Fruit fly (Drosophila melanogaster) ovary, adult (tissue): Measurements from ENCODE around the gene CG6356.
A peak's percentile ranks its signal among the peaks of the same experiment; 100 is the strongest.

Experiments
- CG17801 ChIP-seq: fragments of 200-800 bp; optimal IDR thresholded peaks from 2 replicates; lab custom pipeline; 2019; ENCODE audit warnings: missing biosample characterization, mild to moderate bottlenecking, missing genetic modification characterization, moderate library complexity; ENCODE audit not compliant: partially characterized antibody

CG6356 gene

dm6 chr3R:24283582-24284085 lies at the start of gene CG6356:
TSS of gene CG6356 (plus strand) at chr3R:24283955.
- TF ChIP-seq CG17801 (GFP tag; lab: Kevin White, UChicago): no peak

- TF ChIP-seq CG17801 (GFP tag; lab: Kevin White, UChicago): no peak
These were observed 49.6 kb upstream of the CG6356 start for dm6 chr3R:24234162-24234529.

dm6 chr3R:24234721-24235120 lies 49.0 kb upstream of the CG6356 start:
- no peak for TF ChIP-seq CG17801 (GFP tag; lab: Kevin White, UChicago)

DNA sequence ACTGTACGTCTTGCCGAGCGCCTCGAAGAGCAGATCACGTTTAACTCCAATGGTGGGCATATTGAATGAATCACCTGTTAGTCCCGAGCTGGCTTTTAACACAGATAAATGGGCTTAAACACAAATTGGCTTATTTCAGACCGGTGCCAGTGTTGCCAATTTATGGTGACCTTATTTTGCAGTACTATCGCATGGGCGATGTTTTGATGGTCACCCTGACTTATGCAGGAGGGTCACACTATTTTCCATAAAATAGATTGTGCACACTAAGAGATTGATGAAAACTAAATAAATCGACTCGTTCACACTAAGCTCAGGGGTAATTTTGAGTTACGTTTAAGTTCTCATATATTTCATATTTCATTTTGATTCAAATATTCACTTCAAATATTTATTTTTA lies 31.3 kb upstream of the CG6356 start, which contains the start of gene beta-PheRS:
Gene beta-PheRS, minus strand, starts transcription at position 186 of the 400 bp plus-strand sequence.
- TF ChIP-seq CG17801 (GFP tag; lab: Kevin White, UChicago): no peak

DNA sequence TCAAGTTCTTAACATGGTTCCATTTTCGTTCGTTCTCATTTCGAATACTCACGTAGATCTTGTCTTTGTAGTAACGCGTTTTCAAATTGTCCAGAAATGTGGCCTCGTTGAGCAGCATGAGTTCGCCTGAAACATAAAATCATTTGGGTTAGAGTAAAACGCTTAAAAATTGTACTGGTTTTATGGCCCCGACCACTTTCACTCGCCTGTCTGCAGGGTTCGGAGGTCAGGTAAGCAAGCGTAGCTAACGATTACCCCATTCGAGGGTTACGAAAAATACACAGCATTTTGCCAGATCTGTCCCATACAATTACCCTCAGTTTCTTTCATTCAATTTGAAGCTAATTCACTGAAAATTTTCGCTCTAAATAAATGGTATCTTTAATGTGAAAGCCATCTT lies 25.4 kb upstream of the CG6356 start:
- TF ChIP-seq CG17801 (GFP tag; lab: Kevin White, UChicago): no peak

DNA sequence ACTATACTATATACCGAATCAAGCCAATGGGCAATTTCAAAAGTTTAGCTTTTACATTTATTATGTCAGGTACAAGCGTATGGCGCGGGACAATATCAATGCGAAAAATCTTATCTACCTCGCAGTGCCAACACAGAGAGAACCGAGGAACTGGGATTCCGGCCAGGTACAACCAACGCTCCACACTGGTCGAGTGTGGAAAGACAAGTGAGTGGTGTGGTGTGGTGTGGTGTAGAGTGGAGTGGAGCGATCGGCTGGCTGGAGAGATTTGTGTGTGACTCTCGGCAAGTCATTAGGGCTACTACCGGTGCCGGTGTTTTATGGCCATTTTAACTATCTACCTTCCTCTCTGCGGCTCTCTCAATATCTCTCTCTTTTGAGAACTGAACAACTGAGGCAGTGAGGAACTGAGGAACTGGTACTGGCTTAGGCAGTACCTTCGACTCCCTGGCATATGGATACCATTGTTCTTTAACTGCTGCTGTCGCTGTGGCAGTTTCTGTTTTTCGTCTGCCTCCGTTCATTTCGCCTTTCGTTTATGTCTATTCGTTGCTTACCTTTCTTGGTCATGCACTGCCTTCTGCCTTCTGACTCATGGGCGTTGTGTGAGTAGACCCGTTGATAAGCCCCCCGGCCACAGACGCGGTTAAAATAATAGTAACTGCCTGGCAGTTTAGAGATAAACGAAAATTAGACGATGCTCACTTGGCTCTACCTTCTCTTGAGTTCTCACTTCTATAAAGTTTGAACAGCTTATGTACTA lies 24.3 kb upstream of the CG6356 start:
- TF ChIP-seq CG17801 (GFP tag; lab: Kevin White, UChicago): peak; percentile 96

DNA sequence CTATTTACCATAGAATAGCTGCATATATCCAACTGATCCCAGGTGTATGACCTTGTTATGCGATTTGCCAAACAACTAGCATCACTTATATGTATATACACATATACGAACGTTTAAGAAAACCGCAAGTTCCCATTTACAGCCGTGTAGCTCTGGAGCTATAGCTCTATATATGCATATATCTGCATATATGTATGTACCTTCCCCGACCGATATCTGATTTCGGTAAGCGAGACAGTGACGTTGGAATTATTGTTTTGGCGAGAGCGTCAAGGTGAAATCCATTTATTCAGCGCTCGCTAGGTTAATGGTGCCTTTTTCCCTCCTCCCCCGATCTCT lies 23.7 kb upstream of the CG6356 start:
- no peak for TF ChIP-seq CG17801 (GFP tag; lab: Kevin White, UChicago)

- no peak for TF ChIP-seq CG17801 (GFP tag; lab: Kevin White, UChicago)
These were observed 23.3 kb upstream of the CG6356 start for dm6 chr3R:24260411-24260810.

dm6 chr3R:24261380-24262021 lies 22.3 kb upstream of the CG6356 start:
- no peak for TF ChIP-seq CG17801 (GFP tag; lab: Kevin White, UChicago)

dm6 chr3R:24262923-24263322 lies 20.8 kb upstream of the CG6356 start:
- no peak for TF ChIP-seq CG17801 (GFP tag; lab: Kevin White, UChicago)

DNA sequence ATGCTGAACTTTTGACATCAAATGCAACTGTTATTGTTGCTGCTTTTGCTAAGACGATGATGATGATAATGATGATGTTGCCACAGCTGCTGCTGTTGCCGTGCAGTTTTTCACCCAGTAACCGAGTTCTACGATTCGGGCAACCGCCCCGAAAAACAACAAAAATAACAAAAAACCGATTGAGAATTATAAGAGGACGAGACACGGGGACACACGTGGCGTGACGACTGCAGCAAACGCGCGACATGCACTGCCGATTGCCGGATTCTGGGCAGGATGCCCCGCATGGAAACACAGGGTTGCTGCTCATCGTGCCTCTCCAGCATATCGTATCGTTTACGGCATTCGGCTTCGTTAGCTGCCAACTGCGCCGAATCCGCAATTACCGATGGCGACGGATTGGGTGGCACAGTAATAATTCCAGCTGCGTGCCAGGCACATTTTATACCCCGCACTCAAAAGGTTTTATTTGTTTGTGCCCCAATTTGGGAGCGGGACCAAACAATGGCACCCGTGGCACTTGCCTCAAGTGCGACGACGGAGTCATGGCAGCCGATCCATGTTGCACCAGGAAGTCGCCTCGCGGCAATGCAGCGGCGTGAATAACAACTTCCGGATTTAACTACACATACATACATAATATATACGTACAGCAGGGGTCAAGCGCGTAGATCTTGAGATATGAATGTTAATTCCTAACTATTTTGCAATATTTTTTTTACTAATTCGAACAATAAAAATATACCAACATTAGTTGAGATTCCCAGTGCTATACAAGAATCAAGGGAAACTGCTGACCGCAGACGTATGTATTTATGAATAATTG lies 20.0 kb upstream of the CG6356 start:
- no peak for TF ChIP-seq CG17801 (GFP tag; lab: Kevin White, UChicago)

DNA sequence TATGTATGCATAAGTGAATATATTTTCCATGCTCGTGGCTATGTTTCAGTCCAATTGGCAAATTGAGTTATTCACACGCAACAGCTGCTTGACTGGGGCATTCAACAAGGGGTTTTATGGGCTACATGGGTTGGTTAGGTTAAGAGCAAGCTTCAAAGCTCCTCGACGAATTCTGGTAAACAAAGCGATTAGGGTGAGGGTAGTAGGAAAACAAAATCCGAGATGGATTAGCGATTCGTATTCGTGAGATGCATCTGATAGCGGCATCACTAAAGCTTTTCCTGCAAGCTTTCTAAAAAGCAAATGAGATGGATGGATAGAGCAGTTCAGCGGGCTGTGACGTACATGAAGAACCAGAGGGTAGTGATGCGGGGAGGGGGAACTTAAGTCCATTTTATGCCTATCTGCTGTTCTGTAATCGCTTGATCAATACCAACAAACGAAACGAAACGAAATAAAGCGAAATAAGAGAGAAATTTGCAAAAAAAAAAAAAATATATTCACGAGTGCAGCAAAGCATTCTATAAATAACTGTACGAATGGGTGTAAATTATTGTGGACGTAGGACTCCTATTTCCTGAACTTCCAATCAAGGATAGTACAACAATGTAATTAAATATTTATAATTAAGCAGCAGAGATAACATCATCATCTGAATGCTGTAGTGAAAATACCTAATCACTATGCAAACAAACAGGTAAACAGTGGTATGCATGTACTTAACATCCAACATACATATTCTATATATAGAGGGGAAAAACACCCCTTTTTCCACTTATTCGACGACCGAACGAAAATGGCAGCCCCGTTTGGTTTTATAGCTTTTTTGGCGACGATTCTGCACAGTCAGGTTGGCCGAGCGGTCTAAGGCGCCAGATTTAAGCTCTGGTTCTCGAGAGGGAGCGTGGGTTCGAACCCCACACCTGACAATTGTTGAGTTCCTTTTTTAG lies 19.1 kb upstream of the CG6356 start:
- peak; percentile 26 for TF ChIP-seq CG17801 (GFP tag; lab: Kevin White, UChicago)

DNA sequence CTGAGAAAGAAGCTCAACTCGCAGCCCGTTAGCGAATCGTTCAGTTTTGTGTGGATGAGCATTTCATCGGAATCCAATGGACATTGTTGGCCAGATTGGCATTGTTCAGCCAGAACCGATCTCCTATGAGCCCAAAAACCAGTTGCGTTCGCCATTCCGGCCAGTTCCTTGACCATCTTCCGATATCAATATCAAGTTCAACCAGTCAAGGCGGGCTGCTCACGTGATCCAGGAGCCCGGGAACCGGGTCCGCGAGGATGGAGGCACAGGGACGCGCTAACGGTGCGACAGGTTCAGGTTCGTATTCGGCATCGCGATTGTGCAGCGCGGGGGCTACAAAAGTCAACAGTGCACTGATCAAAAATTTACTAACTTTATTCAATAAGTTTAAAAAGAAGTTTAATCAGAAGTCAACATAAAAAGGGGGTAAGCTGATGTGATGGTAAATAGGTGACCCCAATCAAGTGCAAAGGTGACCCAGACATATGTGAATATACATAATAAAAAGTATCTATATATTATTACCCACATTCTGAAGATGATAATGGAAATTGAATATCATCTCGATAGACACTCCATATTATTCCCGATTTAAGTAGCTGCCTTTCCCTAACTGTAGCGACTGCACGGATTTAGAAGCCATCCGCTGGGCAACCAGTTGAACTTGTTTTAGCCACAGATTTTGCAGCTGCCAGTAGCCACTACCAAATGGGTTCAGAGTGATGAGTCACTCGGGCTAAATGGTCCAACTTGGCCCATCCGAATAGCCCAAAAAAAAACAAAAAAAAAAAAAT lies 16.8 kb upstream of the CG6356 start:
- TF ChIP-seq CG17801 (GFP tag; lab: Kevin White, UChicago): no peak
